Worm (Caenorhabditis elegans): Measurements from ENCODE around the gene F13A2.4.

F13A2.4 gene

ce11 chrV:4414613-4415071, 14.6 kb upstream of the F13A2.4 start, which contains the start of gene grl-5:
Gene grl-5, minus strand, starts transcription at chrV:4414663.
- TF ChIP-seq mbf-1 (tag; optimal IDR thresholded peaks at IDR 0.05) (no peak), snpc-4 (tag; optimal IDR thresholded peaks at IDR 0.05) (no peak), unc-62 (GFP tag; optimal IDR thresholded peaks at IDR 0.05) (no peak), nhr-12 (tag; optimal IDR thresholded peaks at IDR 0.05) (no peak), nhr-129 (tag; optimal IDR thresholded peaks at IDR 0.05) (no peak), fos-1 (tag; optimal IDR thresholded peaks at IDR 0.05) (no peak), C34F6.9 (tag; optimal IDR thresholded peaks at IDR 0.05) (no peak), nhr-11 (tag; optimal IDR thresholded peaks at IDR 0.05) (no peak), egl-27 (tag; optimal IDR thresholded peaks at IDR 0.05) (no peak), skn-1 (tag; optimal IDR thresholded peaks at IDR 0.05) (no peak), blmp-1 (tag; optimal IDR thresholded peaks at IDR 0.05; ENCODE audit: insufficient read depth) (no peak), aly-2 (tag; optimal IDR thresholded peaks at IDR 0.05) (no peak), ceh-82 (tag; optimal IDR thresholded peaks at IDR 0.05) (no peak), Y55F3AM.14 (GFP tag; optimal IDR thresholded peaks at IDR 0.05) (no peak), lin-11 (tag; optimal IDR thresholded peaks at IDR 0.05) (no peak), nhr-21 (tag; optimal IDR thresholded peaks at IDR 0.05) (no peak), ceh-16 (tag; optimal IDR thresholded peaks at IDR 0.05) (no peak), lsy-2 (tag; optimal IDR thresholded peaks at IDR 0.05) (no peak)

DNA sequence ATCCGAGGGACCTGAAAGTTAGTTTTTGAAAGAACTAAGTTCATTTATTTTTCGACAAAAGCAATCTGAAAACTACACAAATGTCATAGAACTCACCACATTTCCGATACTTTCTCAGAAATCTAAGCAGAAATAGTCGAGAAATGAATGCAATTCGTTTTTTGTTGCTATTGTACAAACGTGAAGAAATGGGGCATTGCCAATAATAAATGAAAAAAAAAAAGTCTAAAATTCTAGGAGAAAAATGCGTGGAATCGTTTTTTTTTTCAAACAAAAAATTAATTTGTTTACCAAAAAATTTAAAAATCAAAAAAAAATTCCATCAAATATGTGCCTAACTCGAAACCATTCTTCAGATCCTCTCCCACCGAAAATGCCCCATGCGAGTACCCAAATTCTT, 11.7 kb upstream of the F13A2.4 start, which contains the start of gene Y47D7A.17:
TSS of gene Y47D7A.17 (minus strand) at position 101 of the 400 bp plus-strand sequence.
- no peak for TF ChIP-seq C34F6.9 (tag; optimal IDR thresholded peaks at IDR 0.05)
- TF ChIP-seq nhr-21 (tag; optimal IDR thresholded peaks at IDR 0.05), result no peak
- no peak for TF ChIP-seq skn-1 (tag; optimal IDR thresholded peaks at IDR 0.05)
- no peak for TF ChIP-seq sma-9 (GFP tag; optimal IDR thresholded peaks at IDR 0.05)
- TF ChIP-seq sma-9 (tag; optimal IDR thresholded peaks at IDR 0.05), result no peak
- no peak for TF ChIP-seq mbf-1 (tag; optimal IDR thresholded peaks at IDR 0.05)
- no peak for TF ChIP-seq R02D3.7 (tag; optimal IDR thresholded peaks at IDR 0.05)
- no peak for TF ChIP-seq ztf-11 (tag; optimal IDR thresholded peaks at IDR 0.05)
- TF ChIP-seq sem-4 (tag; optimal IDR thresholded peaks at IDR 0.05), result no peak
- TF ChIP-seq sma-3 (GFP tag; optimal IDR thresholded peaks at IDR 0.05), result no peak
- TF ChIP-seq alr-1 (tag; optimal IDR thresholded peaks at IDR 0.05), result no peak
- TF ChIP-seq nhr-237 (tag; optimal IDR thresholded peaks at IDR 0.05), result no peak
- no peak for TF ChIP-seq lin-39 (tag; optimal IDR thresholded peaks at IDR 0.05)
- no peak for TF ChIP-seq nhr-25 (tag; optimal IDR thresholded peaks at IDR 0.05)
- TF ChIP-seq nhr-129 (tag; optimal IDR thresholded peaks at IDR 0.05), result no peak
- no peak for TF ChIP-seq ZK546.5 (tag; optimal IDR thresholded peaks at IDR 0.05)
- TF ChIP-seq dmd-4 (tag; optimal IDR thresholded peaks at IDR 0.05), result no peak
- TF ChIP-seq ceh-16 (tag; optimal IDR thresholded peaks at IDR 0.05), result no peak
- no peak for TF ChIP-seq unc-55 (GFP tag; optimal IDR thresholded peaks at IDR 0.05)

- TF ChIP-seq unc-62 (GFP tag; optimal IDR thresholded peaks at IDR 0.05) (no peak), C34F6.9 (tag; optimal IDR thresholded peaks at IDR 0.05) (no peak), mab-5 (tag; optimal IDR thresholded peaks at IDR 0.05) (no peak), mbf-1 (tag; optimal IDR thresholded peaks at IDR 0.05) (no peak), nhr-12 (tag; optimal IDR thresholded peaks at IDR 0.05) (no peak), nhr-129 (tag; optimal IDR thresholded peaks at IDR 0.05) (no peak), lin-11 (tag; optimal IDR thresholded peaks at IDR 0.05) (no peak), dmd-4 (tag; optimal IDR thresholded peaks at IDR 0.05) (no peak), sem-4 (tag; optimal IDR thresholded peaks at IDR 0.05) (no peak), mdl-1 (tag; optimal IDR thresholded peaks at IDR 0.05) (no peak), ceh-82 (tag; optimal IDR thresholded peaks at IDR 0.05) (no peak), nhr-77 (tag; optimal IDR thresholded peaks at IDR 0.05) (no peak), sma-9 (GFP tag; optimal IDR thresholded peaks at IDR 0.05) (no peak), sma-9 (tag; optimal IDR thresholded peaks at IDR 0.05) (no peak), nhr-25 (tag; optimal IDR thresholded peaks at IDR 0.05) (no peak), nhr-21 (tag; optimal IDR thresholded peaks at IDR 0.05) (no peak), Y55F3AM.14 (GFP tag; optimal IDR thresholded peaks at IDR 0.05) (no peak), aly-2 (tag; optimal IDR thresholded peaks at IDR 0.05) (no peak), gmeb-1 (tag; optimal IDR thresholded peaks at IDR 0.05) (no peak), ztf-4 (tag; optimal IDR thresholded peaks at IDR 0.05) (no peak)
Observed at ce11 chrV:4410643-4411042, 10.6 kb upstream of the F13A2.4 start, which contains the start of gene Y47D7A.3. Gene Y47D7A.3, plus strand, starts transcription at chrV:4410943.

ce11 chrV:4407519-4407918, 7.5 kb upstream of the F13A2.4 start, which contains the start of gene nhr-118:
Gene nhr-118, plus strand, starts transcription at chrV:4407819.
- no peak for TF ChIP-seq nhr-77 (tag; optimal IDR thresholded peaks at IDR 0.05)
- no peak for TF ChIP-seq ceh-82 (tag; optimal IDR thresholded peaks at IDR 0.05)
- TF ChIP-seq lsy-2 (tag; optimal IDR thresholded peaks at IDR 0.05), result no peak
- TF ChIP-seq sma-3 (GFP tag; optimal IDR thresholded peaks at IDR 0.05), result no peak
- no peak for TF ChIP-seq unc-62 (GFP tag; optimal IDR thresholded peaks at IDR 0.05)
- TF ChIP-seq lin-13 (GFP tag; optimal IDR thresholded peaks at IDR 0.05), result no peak
- TF ChIP-seq blmp-1 (tag; optimal IDR thresholded peaks at IDR 0.05; ENCODE audit: insufficient read depth), result no peak
- no peak for TF ChIP-seq lin-39 (tag; optimal IDR thresholded peaks at IDR 0.05)
- no peak for TF ChIP-seq unc-39 (tag; optimal IDR thresholded peaks at IDR 0.05)
- TF ChIP-seq dmd-4 (tag; optimal IDR thresholded peaks at IDR 0.05), result no peak
- TF ChIP-seq sem-4 (tag; optimal IDR thresholded peaks at IDR 0.05), result no peak
- no peak for TF ChIP-seq peb-1 (tag; optimal IDR thresholded peaks at IDR 0.05)
- TF ChIP-seq gmeb-1 (tag; optimal IDR thresholded peaks at IDR 0.05), result no peak
- TF ChIP-seq Y55F3AM.14 (GFP tag; optimal IDR thresholded peaks at IDR 0.05), result no peak
- no peak for TF ChIP-seq nhr-25 (tag; optimal IDR thresholded peaks at IDR 0.05)
- no peak for TF ChIP-seq nhr-12 (tag; optimal IDR thresholded peaks at IDR 0.05)
- TF ChIP-seq unc-55 (GFP tag; optimal IDR thresholded peaks at IDR 0.05), result no peak
- TF ChIP-seq ztf-4 (tag; optimal IDR thresholded peaks at IDR 0.05), result no peak
- no peak for TF ChIP-seq ceh-16 (tag; optimal IDR thresholded peaks at IDR 0.05)
- no peak for TF ChIP-seq lin-11 (tag; optimal IDR thresholded peaks at IDR 0.05)

Data from whole organism, L2 larva.